ENCODE assay signal across 2 fruit fly cellular contexts in genomic region chr2L:9568360-9569088, dm6.
TF ChIP-seq lines count a peak whose summit lies in the region.

Gene brwl (plus strand): TSS chr2L:9568890.

TF ChIP-seq in whole organism, embryonic, 481 proteins besides CTCF, POLR2A, EP300 and RAD21 (continued from another document and continues in another):
- peak; percentile 13 for TF ChIP-seq yki (optimal IDR thresholded peaks at IDR 0.05; lab: Kevin White, UChicago)
- peak; percentile 98 for TF ChIP-seq Atf3 (GFP tag; optimal IDR thresholded peaks at IDR 0.05; lab: Kevin White, UChicago)
- peak; percentile 98 for TF ChIP-seq kay (GFP tag; optimal IDR thresholded peaks at IDR 0.05; lab: Kevin White, UChicago)
- peak; percentile 92 for TF ChIP-seq CG1024 (GFP tag; IDR thresholded peaks at IDR 0.05; lab: Robert Waterston, UW)
- TF ChIP-seq Xrp1 (GFP tag; IDR thresholded peaks at IDR 0.05; lab: Robert Waterston, UW), result peak; percentile 99
- TF ChIP-seq Dp (GFP tag; optimal IDR thresholded peaks at IDR 0.05; lab: Kevin White, UChicago), result peak; percentile 19
- no peak for TF ChIP-seq zen2 (GFP tag; IDR thresholded peaks at IDR 0.05; lab: Robert Waterston, UW; ENCODE audit: partially characterized antibody)
- peak; percentile 99 for TF ChIP-seq Rfx (GFP tag; IDR thresholded peaks at IDR 0.05; lab: Robert Waterston, UW)
- peak; percentile 99 for TF ChIP-seq CG34422 (GFP tag; IDR thresholded peaks at IDR 0.05; lab: Robert Waterston, UW)
- TF ChIP-seq CG6175 (GFP tag; IDR thresholded peaks at IDR 0.05; lab: Robert Waterston, UW), result peak; percentile 94
- peak; percentile 95 for TF ChIP-seq CG31388 (GFP tag; optimal IDR thresholded peaks at IDR 0.05; lab: Kevin White, UChicago)
- peak; percentile 85 for TF ChIP-seq HLHmδ (GFP tag; optimal IDR thresholded peaks at IDR 0.05; lab: Kevin White, UChicago)
- TF ChIP-seq CG30431 (GFP tag; optimal IDR thresholded peaks at IDR 0.05; lab: Kevin White, UChicago), result peak; percentile 98
- TF ChIP-seq Dad (GFP tag; optimal IDR thresholded peaks at IDR 0.05; lab: Kevin White, UChicago), result peak; percentile 97
- peak; percentile 98 for TF ChIP-seq tup (GFP tag; optimal IDR thresholded peaks at IDR 0.05; lab: Kevin White, UChicago)
- TF ChIP-seq CG3281 (GFP tag; optimal IDR thresholded peaks at IDR 0.05; lab: Kevin White, UChicago), result peak; percentile 99
- peak; percentile 98 for TF ChIP-seq CG3847 (GFP tag; IDR thresholded peaks at IDR 0.05; lab: Robert Waterston, UW)
- peak; percentile 95 for TF ChIP-seq CG1792 (GFP tag; optimal IDR thresholded peaks at IDR 0.05; lab: Kevin White, UChicago)
- TF ChIP-seq CG3995 (GFP tag; optimal IDR thresholded peaks at IDR 0.05; lab: Kevin White, UChicago), result peak; percentile 83
- peak; percentile 99 for TF ChIP-seq dpn (GFP tag; optimal IDR thresholded peaks at IDR 0.05; lab: Kevin White, UChicago)
- TF ChIP-seq Dll (GFP tag; IDR thresholded peaks at IDR 0.05; lab: Robert Waterston, UW; ENCODE audit: partially characterized antibody), result no peak
- TF ChIP-seq bab2 (GFP tag; optimal IDR thresholded peaks at IDR 0.05; lab: Kevin White, UChicago), result peak; percentile 98
- TF ChIP-seq hkb (optimal IDR thresholded peaks at IDR 0.05; lab: Kevin White, UChicago), result no peak
- TF ChIP-seq hkb (GFP tag; IDR thresholded peaks at IDR 0.05; lab: Robert Waterston, UW), result peak; percentile 99
- peak; percentile 98 for TF ChIP-seq ttk (GFP tag; IDR thresholded peaks at IDR 0.05; lab: Robert Waterston, UW)
- peak; percentile 95 for TF ChIP-seq NFAT (GFP tag; IDR thresholded peaks at IDR 0.05; lab: Robert Waterston, UW)
- TF ChIP-seq Lhr (GFP tag; optimal IDR thresholded peaks at IDR 0.05; lab: Kevin White, UChicago), result peak; percentile 97
- peak in 1 of 2 experiments; percentile 80 for TF ChIP-seq Dfd (GFP tag; optimal IDR thresholded peaks at IDR 0.05; lab: Kevin White, UChicago)
- TF ChIP-seq amos (GFP tag; IDR thresholded peaks at IDR 0.05; lab: Robert Waterston, UW; ENCODE audit: partially characterized antibody), result peak; percentile 27; the same call in 1 of the 2 replicates
- peak; percentile 94 for TF ChIP-seq toy (GFP tag; IDR thresholded peaks at IDR 0.05; lab: Robert Waterston, UW)
- TF ChIP-seq crc (GFP tag; optimal IDR thresholded peaks at IDR 0.05; lab: Kevin White, UChicago), result peak; percentile 97
- TF ChIP-seq gem (tag; optimal IDR thresholded peaks at IDR 0.05; lab: Kevin White, UChicago), result peak; percentile 100
- TF ChIP-seq CG2199 (GFP tag; IDR thresholded peaks at IDR 0.05; lab: Robert Waterston, UW), result peak; percentile 98
- peak; percentile 59; the same call in 1 of the 2 replicates for TF ChIP-seq aop (GFP tag; IDR thresholded peaks at IDR 0.05; lab: Robert Waterston, UW)
- TF ChIP-seq CG6272 (GFP tag; IDR thresholded peaks at IDR 0.05; lab: Robert Waterston, UW), result peak; percentile 98
- peak; percentile 99 for TF ChIP-seq CG1602 (GFP tag; optimal IDR thresholded peaks at IDR 0.05; lab: Kevin White, UChicago)
- peak; percentile 98 for TF ChIP-seq NfI (GFP tag; optimal IDR thresholded peaks at IDR 0.05; lab: Kevin White, UChicago)
- TF ChIP-seq Taf1 (GFP tag; IDR thresholded peaks at IDR 0.05; lab: Robert Waterston, UW), result peak; percentile 96
- peak; percentile 98 for TF ChIP-seq jing (GFP tag; optimal IDR thresholded peaks at IDR 0.05; lab: Kevin White, UChicago)
- TF ChIP-seq gro (GFP tag; optimal IDR thresholded peaks at IDR 0.05; lab: Kevin White, UChicago), result peak; percentile 97
- peak; percentile 61; the same call in 1 of the 2 replicates for TF ChIP-seq ato (GFP tag; IDR thresholded peaks at IDR 0.05; lab: Robert Waterston, UW; ENCODE audit: partially characterized antibody)
- peak; percentile 98 for TF ChIP-seq CG7786 (GFP tag; optimal IDR thresholded peaks at IDR 0.05; lab: Kevin White, UChicago)
- peak; percentile 97 for TF ChIP-seq CG2889 (GFP tag; IDR thresholded peaks at IDR 0.05; lab: Robert Waterston, UW)
- TF ChIP-seq Stat92E (GFP tag; optimal IDR thresholded peaks at IDR 0.05; lab: Kevin White, UChicago), result peak in 1 of 3 experiments; percentile 97
- TF ChIP-seq vnd (GFP tag; IDR thresholded peaks at IDR 0.05; lab: Robert Waterston, UW; ENCODE audit: partially characterized antibody), result no peak
- peak; percentile 95 for TF ChIP-seq Ravus (GFP tag; IDR thresholded peaks at IDR 0.05; lab: Robert Waterston, UW)
- peak; percentile 96 for TF ChIP-seq CG31224 (GFP tag; IDR thresholded peaks at IDR 0.05; lab: Robert Waterston, UW)
- peak; percentile 99 for TF ChIP-seq CG2120 (GFP tag; optimal IDR thresholded peaks at IDR 0.05; lab: Kevin White, UChicago)
- TF ChIP-seq CG4360 (GFP tag; IDR thresholded peaks at IDR 0.05; lab: Robert Waterston, UW), result peak; percentile 92
- peak; percentile 94 for TF ChIP-seq onecut (GFP tag; IDR thresholded peaks at IDR 0.05; lab: Robert Waterston, UW)
- TF ChIP-seq CG7745 (tag; optimal IDR thresholded peaks at IDR 0.05; lab: Kevin White, UChicago), result peak; percentile 89
- TF ChIP-seq B-H2 (GFP tag; optimal IDR thresholded peaks at IDR 0.05; lab: Kevin White, UChicago), result peak; percentile 98
- peak; percentile 72 for TF ChIP-seq stwl (tag; optimal IDR thresholded peaks at IDR 0.05; lab: Kevin White, UChicago)
- TF ChIP-seq CG7928 (GFP tag; optimal IDR thresholded peaks at IDR 0.05; lab: Kevin White, UChicago), result peak; percentile 83
- peak; percentile 97 for TF ChIP-seq D19A (tag; optimal IDR thresholded peaks at IDR 0.05; lab: Kevin White, UChicago)
- peak; percentile 98 for TF ChIP-seq caup (GFP tag; optimal IDR thresholded peaks at IDR 0.05; lab: Kevin White, UChicago; ENCODE audit: severe bottlenecking)
- no peak for TF ChIP-seq hth (optimal IDR thresholded peaks at IDR 0.05; lab: Kevin White, UChicago)
- peak; percentile 99 for TF ChIP-seq nmo (GFP tag; optimal IDR thresholded peaks at IDR 0.05; lab: Kevin White, UChicago)
- TF ChIP-seq Mes4 (GFP tag; optimal IDR thresholded peaks at IDR 0.05; lab: Kevin White, UChicago), result peak; percentile 98
- TF ChIP-seq CG4730 (GFP tag; IDR thresholded peaks at IDR 0.05; lab: Robert Waterston, UW), result peak; percentile 98
- peak; percentile 97 for TF ChIP-seq ac (GFP tag; optimal IDR thresholded peaks at IDR 0.05; lab: Kevin White, UChicago)
- peak; percentile 98 for TF ChIP-seq B-H1 (GFP tag; IDR thresholded peaks at IDR 0.05; lab: Robert Waterston, UW)
- TF ChIP-seq Fer3 (tag; optimal IDR thresholded peaks at IDR 0.05; lab: Kevin White, UChicago), result peak; percentile 98
- TF ChIP-seq Sox100B (GFP tag; optimal IDR thresholded peaks at IDR 0.05; lab: Kevin White, UChicago), result peak; percentile 99
- TF ChIP-seq kni (GFP tag; optimal IDR thresholded peaks at IDR 0.05; lab: Kevin White, UChicago), result peak; percentile 95

TF ChIP-seq in whole organism, prepupa, 60 proteins besides CTCF, POLR2A, EP300 and RAD21 (continued from another document):
- TF ChIP-seq CG3032 (tag; optimal IDR thresholded peaks at IDR 0.05; lab: Kevin White, UChicago) (peak; percentile 99), Smox (GFP tag; optimal IDR thresholded peaks at IDR 0.05; lab: Kevin White, UChicago) (peak; percentile 98), CG10631 (GFP tag; optimal IDR thresholded peaks at IDR 0.05; lab: Kevin White, UChicago) (peak; percentile 99), Eip75B (GFP tag; optimal IDR thresholded peaks at IDR 0.05; lab: Kevin White, UChicago) (peak; percentile 99), pdm3 (GFP tag; optimal IDR thresholded peaks at IDR 0.05; lab: Kevin White, UChicago) (peak; percentile 99), Eip78C (GFP tag; lab: Kevin White, UChicago) (peak; percentile 100), CG7368 (GFP tag; optimal IDR thresholded peaks at IDR 0.05; lab: Kevin White, UChicago) (peak; percentile 98), CG8319 (GFP tag; optimal IDR thresholded peaks at IDR 0.05; lab: Kevin White, UChicago) (peak; percentile 96)
